Fruit fly (Drosophila melanogaster): ENCODE results near the gene gl.

Gene gl

DNA sequence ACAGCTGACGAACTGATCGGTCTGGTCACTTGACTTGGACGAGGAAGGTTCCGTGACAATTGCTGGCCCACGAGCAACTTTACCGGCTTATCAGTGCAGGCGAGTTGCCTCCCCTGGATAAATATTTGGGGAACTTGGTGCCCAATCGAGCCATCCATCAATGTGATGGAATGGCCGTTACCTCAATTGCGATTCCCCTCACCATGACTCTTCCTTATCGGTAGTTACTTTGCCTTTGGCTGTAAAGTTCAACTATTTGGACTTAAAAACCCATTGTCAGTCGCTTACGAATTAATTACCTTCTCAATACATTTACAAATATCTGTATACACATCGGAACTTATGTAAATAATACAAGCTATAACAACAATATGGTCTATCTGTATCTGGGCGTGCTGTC lies 17.3 kb upstream of the gl start, which contains the start of gene Vha100-4:
Gene Vha100-4 (minus strand): TSS at position 16 of the 400 bp plus-strand sequence.
- TF ChIP-seq noc (tag; optimal IDR thresholded peaks at IDR 0.05) = no peak

DNA sequence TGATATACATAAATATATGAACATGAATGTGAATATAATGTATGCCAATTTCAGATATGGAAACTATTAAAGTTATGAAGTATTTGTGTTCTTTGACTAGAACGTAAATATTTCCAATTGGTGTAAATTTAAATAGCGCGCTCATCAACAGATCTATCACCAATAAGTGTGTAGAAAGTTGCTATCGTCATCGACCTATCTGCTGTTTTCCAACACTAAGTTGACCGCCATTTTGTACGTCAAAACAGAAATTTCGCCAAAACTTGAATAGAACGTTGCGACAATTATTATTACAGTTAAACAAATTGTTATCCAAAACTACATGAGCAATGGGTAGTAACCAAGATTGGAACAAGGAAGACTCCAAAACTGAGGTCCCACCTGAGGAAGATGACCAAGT lies 13.1 kb upstream of the gl start, which contains the start of gene cona:
Gene cona (plus strand): TSS at position 236 of the 400 bp plus-strand sequence.
- TF ChIP-seq noc (tag; optimal IDR thresholded peaks at IDR 0.05) = no peak

DNA sequence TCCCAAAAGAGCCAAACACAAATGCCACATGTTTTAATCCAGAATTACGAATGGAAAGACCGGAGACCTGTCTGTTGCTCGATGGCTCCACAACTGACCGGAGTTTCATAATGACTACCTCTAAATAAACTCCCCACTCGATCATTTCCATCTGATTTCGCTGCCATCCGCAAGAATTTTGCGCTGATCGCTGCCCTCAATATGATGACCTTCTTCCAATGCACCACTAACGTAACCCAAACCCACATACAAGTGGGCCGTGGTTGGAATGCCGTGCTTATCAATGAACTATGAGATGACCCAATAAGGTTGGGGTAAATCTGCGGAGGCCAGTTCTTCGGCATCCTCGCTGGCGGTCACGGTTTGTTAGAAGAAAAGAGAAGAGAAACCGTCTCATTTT lies 12.4 kb upstream of the gl start, which contains the start of gene CG14309:
Gene CG14309 (minus strand): TSS at position 101 of the 400 bp plus-strand sequence.
- no peak for TF ChIP-seq noc (tag; optimal IDR thresholded peaks at IDR 0.05)

DNA sequence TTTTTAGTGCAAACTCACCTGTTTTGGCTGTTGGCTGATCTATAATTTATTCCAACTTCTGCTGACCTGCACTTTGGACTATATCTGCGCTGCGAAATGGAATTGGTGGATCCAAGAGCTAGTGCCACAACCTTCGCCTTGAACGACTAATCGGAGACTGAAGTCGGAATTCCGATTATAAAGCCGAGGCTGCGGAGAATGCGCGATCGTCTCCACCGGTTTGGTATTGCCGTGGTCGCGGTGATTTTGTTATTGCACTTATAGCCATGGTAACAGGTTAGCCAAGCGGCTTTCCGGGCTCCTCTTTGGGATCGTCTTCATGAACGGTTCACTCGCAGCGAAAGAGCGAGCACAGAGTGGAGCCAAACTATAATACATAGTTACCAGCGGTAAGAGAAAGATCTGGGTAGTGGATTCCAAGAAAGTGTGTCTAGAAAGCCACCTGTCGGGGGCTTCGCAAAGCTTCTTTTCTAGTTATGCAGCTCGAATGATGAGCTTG lies 8.5 kb upstream of the gl start, which contains the start of gene CG7675:
Gene CG7675 (minus strand): TSS at position 165 of the 499 bp plus-strand sequence.
- no peak for TF ChIP-seq noc (tag; optimal IDR thresholded peaks at IDR 0.05)

DNA sequence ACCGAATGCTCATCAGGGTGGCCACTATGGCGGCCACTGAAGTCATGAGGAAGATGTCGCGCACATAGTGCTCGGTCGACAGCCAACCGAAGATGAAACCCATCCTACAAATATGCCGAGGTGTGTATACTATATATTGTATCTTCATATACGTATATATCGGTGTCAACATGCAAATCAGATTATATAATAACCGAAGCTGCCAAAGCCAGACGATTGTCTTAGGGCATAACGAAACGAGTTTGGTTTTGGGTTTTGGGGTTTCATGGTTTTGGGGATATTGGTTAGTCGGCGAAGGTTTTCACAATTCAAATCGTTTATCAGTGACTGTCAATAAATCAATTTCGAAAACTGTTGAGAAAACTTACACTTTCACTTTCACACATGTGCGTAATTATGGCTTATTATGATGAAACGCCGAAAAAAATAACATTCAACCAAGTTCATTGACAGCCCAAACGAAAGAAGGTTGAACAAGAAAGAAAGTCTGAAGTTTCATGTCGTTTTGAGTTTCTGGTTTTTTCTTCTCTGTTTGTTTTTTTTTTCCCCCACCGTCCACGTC lies 7.8 kb upstream of the gl start:
- TF ChIP-seq noc (tag; optimal IDR thresholded peaks at IDR 0.05) = no peak

DNA sequence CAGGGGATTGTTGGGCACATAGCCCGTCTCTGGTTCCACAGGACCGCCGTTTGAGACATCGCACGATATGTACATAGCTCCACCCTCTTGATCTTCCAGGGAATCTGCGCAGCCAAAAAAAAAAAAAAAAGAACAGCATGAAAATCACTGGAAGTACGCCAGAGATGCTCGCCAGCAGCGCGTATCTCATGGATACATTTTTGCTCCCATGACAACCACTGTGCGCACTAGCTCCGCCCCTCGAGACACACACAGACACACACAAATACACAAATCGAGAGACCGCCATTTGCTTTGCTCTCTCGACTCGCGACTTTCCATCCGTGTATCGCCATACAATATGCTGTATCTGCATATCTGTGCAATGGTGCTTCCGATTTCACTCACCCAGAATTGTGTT lies 1.2 kb downstream of the gl start:
- no peak for TF ChIP-seq noc (tag; optimal IDR thresholded peaks at IDR 0.05)

DNA sequence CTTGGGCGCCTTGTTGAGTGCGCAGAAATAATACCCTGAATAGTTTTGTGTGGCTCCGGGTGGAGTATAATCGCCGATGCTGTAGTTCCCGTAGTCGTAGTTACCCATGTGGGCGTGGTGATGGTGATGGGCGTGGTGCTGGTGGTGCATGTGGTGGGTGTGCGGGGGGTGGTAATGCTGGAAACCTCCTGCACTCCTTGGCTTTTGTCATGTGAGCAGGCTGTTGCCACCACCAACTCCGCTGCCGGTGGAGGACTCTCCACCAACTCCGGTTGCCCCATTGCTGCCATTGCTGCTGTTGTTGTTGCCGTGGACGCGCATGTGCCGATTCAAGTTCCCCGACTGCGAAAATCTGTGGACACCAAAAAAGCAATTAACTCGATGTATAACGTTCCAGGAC lies 3.9 kb downstream of the gl start:
- TF ChIP-seq noc (tag; optimal IDR thresholded peaks at IDR 0.05) = no peak

DNA sequence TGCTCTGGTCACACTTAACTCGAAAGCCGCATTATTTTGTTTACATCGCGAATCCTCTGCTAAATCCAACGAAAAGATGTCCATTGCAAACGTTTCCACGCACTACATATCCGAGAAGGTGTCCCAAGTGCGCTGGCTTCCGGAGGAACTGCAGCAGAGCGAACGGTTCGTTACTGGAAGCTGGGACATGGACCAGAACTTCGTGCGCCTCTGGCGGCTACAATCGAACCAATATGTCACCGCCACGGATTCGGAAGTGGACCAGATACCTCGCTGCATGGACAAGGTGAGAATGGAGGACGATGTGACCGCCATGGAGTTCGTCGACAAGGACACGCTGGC lies 5.9 kb downstream of the gl start:
- TF ChIP-seq noc (tag; optimal IDR thresholded peaks at IDR 0.05) = no peak

DNA sequence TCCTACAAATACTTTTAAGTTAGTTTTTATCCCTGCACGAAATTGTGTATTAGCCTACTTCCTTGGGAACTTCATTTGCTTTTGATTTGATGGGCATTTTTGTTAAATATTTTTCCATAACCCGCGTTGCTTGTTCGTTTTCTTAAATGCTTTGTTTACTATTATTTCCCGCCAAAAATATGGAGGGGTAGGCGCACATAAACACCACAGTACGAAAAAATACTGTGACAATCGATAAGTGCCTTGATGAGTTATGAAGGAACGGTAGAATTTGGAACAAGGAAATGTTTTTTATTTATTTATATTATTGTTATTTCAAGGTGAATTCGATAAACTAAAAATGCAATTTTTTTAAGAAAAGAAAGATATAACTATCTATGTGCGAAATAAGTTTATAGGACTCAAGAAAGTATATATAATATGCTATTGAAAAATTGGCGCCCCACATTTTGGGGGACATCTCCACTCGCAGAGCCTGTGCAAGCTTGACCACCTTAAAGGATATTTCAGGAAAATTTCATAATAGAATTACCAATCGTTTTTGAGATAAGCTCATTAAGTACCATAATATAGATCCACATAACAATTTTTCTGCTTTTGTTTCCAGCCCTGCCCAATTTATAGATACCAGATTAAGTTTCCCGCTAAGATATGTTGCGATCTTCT lies 6.4 kb downstream of the gl start, which contains the start of the genes WRNexo and Nup43:
Gene WRNexo (minus strand): TSS at position 185 of the 666 bp plus-strand sequence.
Gene Nup43 (plus strand): TSS at position 661 of the 666 bp plus-strand sequence.
- no peak for TF ChIP-seq noc (tag; optimal IDR thresholded peaks at IDR 0.05)

DNA sequence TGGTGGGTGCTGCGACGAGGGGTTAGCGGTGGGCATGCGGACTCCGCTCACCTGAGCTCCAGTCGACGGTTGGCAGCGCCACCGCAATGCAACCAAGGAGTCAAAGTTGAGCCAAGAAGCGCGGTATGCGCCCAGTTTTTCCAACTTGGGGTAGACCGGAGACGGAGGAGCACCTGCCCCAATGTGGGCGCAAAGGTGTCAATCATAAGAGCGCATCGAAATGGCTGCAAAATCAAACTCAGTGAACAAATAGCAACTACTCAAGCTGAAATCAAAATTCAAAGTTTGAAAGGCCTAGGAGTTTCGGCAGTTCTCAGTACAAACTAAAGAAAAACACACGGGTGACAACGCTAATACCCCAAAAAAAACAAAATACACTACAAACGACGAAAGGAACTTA lies 10.8 kb downstream of the gl start, which contains the start of gene hmw:
Gene hmw (plus strand): TSS at position 301 of the 400 bp plus-strand sequence.
- no peak for TF ChIP-seq noc (tag; optimal IDR thresholded peaks at IDR 0.05)

DNA sequence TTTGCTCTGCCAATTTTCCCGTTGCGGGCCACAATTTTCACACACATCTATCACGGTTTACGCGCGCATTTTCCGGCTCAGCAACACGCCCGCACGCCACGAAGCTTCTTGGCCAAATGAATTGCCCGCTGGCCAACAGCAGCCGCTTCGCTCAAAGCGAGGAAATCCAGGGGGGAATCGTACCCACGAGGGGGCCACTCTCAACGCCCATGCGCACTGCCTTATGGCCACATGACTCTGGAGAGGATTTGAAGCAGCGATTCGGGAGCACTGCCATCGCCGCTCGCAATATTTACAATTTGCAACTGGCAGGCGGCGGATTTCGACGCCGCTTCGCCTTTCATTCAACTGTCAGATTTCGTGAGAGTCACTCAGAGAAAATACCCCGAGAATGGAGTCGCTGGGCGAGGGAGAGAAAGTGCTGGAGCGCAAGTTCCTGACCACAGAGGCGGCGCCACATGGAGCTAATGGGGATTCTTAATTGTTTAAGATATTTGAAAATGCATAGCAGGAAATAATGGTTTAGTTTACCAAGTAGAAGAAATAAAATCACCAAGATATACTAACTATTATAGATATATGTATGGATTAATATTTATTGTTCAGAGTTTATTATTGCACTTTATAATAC lies 11.8 kb downstream of the gl start, which contains the start of gene CG15803:
Gene CG15803 (minus strand): TSS at position 99 of the 631 bp plus-strand sequence.
- no peak for TF ChIP-seq noc (tag; optimal IDR thresholded peaks at IDR 0.05)

DNA sequence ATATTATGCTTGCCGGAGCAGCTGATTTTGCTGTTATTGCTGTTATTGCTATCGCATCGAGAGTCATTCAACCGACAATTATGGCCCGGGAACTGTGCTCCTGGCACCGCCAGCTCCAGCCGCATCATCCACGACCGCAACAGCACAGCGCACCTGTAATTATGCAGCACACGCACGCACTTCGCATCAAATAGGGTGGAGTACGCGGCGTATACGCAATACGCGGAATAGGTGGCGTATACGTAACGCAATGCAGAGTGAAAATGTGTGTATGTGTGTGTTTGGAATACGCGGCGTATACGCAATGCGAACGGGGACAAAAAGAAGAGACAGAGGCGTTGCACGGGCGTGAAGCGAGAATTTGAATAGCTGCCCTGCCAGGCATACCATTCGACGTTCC lies 16.8 kb downstream of the gl start:
- no peak for TF ChIP-seq noc (tag; optimal IDR thresholded peaks at IDR 0.05)

DNA sequence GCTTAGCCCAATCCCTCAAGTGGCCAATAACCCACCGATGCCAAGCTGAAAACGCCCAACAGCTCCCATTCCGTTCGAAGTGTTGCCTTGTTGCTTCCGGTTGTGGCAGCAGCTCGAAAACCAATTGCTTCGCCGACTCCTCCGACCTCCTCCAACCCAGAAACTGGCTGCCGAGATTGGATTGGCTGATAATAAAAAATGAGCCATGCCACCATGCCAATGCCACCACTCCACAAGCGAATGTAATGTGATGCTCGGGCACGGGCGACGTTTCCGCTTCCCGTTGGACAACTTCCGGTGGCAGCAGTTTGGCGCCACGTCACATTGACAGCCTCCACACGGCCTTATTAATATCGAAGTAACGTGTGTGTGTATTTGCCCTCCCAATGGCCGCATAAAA lies 34.0 kb downstream of the gl start:
- no peak for TF ChIP-seq noc (tag; optimal IDR thresholded peaks at IDR 0.05)

DNA sequence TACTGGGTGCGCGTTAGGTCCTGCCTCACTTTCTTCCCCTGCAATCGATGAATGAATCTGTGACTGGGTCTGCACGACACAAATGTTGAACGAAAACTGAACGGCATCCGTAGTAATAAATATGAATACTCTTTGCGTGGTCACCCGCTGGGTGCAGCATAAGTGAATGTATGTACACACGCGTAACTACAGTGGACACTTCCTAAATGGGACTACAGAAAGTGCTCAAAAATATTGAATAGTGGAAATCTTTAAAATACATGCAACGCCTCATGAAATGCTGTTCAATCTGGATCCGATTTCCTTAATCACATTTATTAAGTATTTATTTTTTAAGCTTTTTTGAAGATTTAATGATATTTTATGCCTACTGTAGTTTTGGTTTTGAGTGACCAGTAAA lies 43.7 kb downstream of the gl start, which contains the start of gene naz:
Gene naz (minus strand): TSS at position 101 of the 400 bp plus-strand sequence.
- TF ChIP-seq noc (tag; optimal IDR thresholded peaks at IDR 0.05) = no peak
